Worm (Caenorhabditis elegans) whole organism, L1 larva: Measurements from ENCODE around the gene mrp-6.
A peak's percentile ranks its signal among the peaks of the same experiment; 100 is the strongest.

Source experiments
- C16A3.4 ChIP-seq: fragments of 150-350 bp; optimal IDR thresholded peaks from 2 replicates; lab custom pipeline; 2014; ENCODE audit warnings: missing biosample characterization, missing genetic modification characterization
- C34B4.2 ChIP-seq: sonication (generic microtip); optimal IDR thresholded peaks from 2 replicates; lab custom pipeline; 2017; ENCODE audit warnings: mild to moderate bottlenecking, missing genetic modification characterization, missing compliant biosample characterization
- F16B12.6 ChIP-seq: fragments of 150-350 bp; optimal IDR thresholded peaks from 2 replicates; lab custom pipeline; 2014; ENCODE audit warnings: missing biosample characterization, missing genetic modification characterization
- aha-1 ChIP-seq: fragments of 150-350 bp; optimal IDR thresholded peaks from 2 replicates; lab custom pipeline; 2014; ENCODE audit warnings: missing biosample characterization, missing genetic modification characterization
- alr-1 ChIP-seq: fragments of 200-800 bp; sonication (Bioruptor generic); optimal IDR thresholded peaks from 2 replicates; lab custom pipeline; 2018; ENCODE audit warnings: borderline replicate concordance, mild to moderate bottlenecking, missing genetic modification characterization, missing compliant biosample characterization
- aly-2 ChIP-seq: fragments of 150-350 bp; optimal IDR thresholded peaks from 2 replicates; lab custom pipeline; 2014; ENCODE audit warnings: missing biosample characterization, missing genetic modification characterization
- ama-1 ChIP-seq: fragments of 150-350 bp; optimal IDR thresholded peaks from 2 replicates; lab custom pipeline; 2014
- ceh-63 ChIP-seq: fragments of 200-800 bp; sonication (Bioruptor generic); optimal IDR thresholded peaks from 2 replicates; lab custom pipeline; 2018; ENCODE audit warnings: mild to moderate bottlenecking, missing genetic modification characterization, missing compliant biosample characterization
- ceh-82 ChIP-seq, 3 experiments: fragments of 150-350 bp in 1 of 3; sonication (generic microtip) in 2 of 3; optimal IDR thresholded peaks; 2 replicates each; lab custom pipeline; 2014 to 2017; ENCODE audit warnings: missing biosample characterization in 3 of 3, missing genetic modification characterization in 3 of 3
- ceh-90 ChIP-seq: sonication (generic microtip); optimal IDR thresholded peaks from 2 replicates; lab custom pipeline; 2016; ENCODE audit warnings: missing genetic modification characterization, missing compliant biosample characterization
- dsc-1 ChIP-seq: sonication (generic microtip); optimal IDR thresholded peaks from 2 replicates; lab custom pipeline; 2016; ENCODE audit warnings: mild to moderate bottlenecking, missing genetic modification characterization, missing compliant biosample characterization
- efl-1 ChIP-seq, 4 experiments: fragments of 150-350 bp; optimal IDR thresholded peaks in 3 of 4; peaks in 1 of 4; 1 replicate in 1 of 4; 2 replicates in 3 of 4; lab custom pipeline; 2014; ENCODE audit warnings: missing biosample characterization in 2 of 4, missing genetic modification characterization in 2 of 4, missing genetic modification reagents in 2 of 4
- egl-27 ChIP-seq, 2 experiments: fragments of 150-350 bp in 1 of 2; sonication (generic microtip); optimal IDR thresholded peaks; 3 replicates each; lab custom pipeline; 2017 to 2018; ENCODE audit warnings: missing biosample characterization in 2 of 2, missing genetic modification characterization in 2 of 2, missing genetic modification reagents in 2 of 2
- elt-2 ChIP-seq: sonication (generic microtip); optimal IDR thresholded peaks from 2 replicates; lab custom pipeline; 2016; ENCODE audit warnings: missing genetic modification characterization, mild to moderate bottlenecking, inconsistent platforms, missing compliant biosample characterization, missing genetic modification reagents
- elt-3 ChIP-seq, 6 experiments: fragments of 150-350 bp in 1 of 6; sonication (generic microtip); optimal IDR thresholded peaks; 2 replicates each; lab custom pipeline; 2017 to 2018; ENCODE audit warnings: missing biosample characterization in 6 of 6, missing genetic modification characterization in 6 of 6, inconsistent platforms in 1 of 6
- ets-5 ChIP-seq: fragments of 200-800 bp; sonication (Bioruptor generic); IDR thresholded peaks from 2 replicates; pipeline ENCODE4 v1.3.6; 2022; ENCODE audit warnings: missing genetic modification characterization, missing compliant biosample characterization
- fkh-10 ChIP-seq: sonication (generic microtip); optimal IDR thresholded peaks from 2 replicates; lab custom pipeline; 2017; ENCODE audit warnings: missing biosample characterization, missing genetic modification reagents, missing genetic modification characterization
- fkh-4 ChIP-seq: sonication (generic microtip); optimal IDR thresholded peaks from 2 replicates; lab custom pipeline; 2016; ENCODE audit warnings: missing compliant biosample characterization, missing genetic modification characterization, borderline replicate concordance
- fkh-8 ChIP-seq: sonication (generic microtip); optimal IDR thresholded peaks from 2 replicates; lab custom pipeline; 2016; ENCODE audit warnings: mild to moderate bottlenecking, missing genetic modification characterization, missing compliant biosample characterization
- hlh-17 ChIP-seq: fragments of 200-800 bp; sonication (Bioruptor generic); optimal IDR thresholded peaks from 2 replicates; lab custom pipeline; 2018; ENCODE audit warnings: missing genetic modification characterization, mild to moderate bottlenecking, missing compliant biosample characterization, moderate library complexity, borderline replicate concordance
- hlh-4 ChIP-seq: sonication (generic microtip); optimal IDR thresholded peaks from 2 replicates; lab custom pipeline; 2016; ENCODE audit warnings: mild to moderate bottlenecking, missing genetic modification characterization, missing compliant biosample characterization
- hpl-2 ChIP-seq: fragments of 150-350 bp; optimal IDR thresholded peaks from 2 replicates; lab custom pipeline; 2014; ENCODE audit warnings: missing biosample characterization, missing genetic modification reagents, missing genetic modification characterization
- irx-1 ChIP-seq: sonication (generic microtip); optimal IDR thresholded peaks from 2 replicates; lab custom pipeline; 2016; ENCODE audit warnings: missing genetic modification characterization, missing compliant biosample characterization
- isw-1 ChIP-seq: fragments of 200-800 bp; sonication (Bioruptor generic); IDR thresholded peaks from 2 replicates; pipeline ENCODE4 v1.3.6; 2022; ENCODE audit warnings: missing genetic modification characterization, missing compliant biosample characterization
- jun-1 ChIP-seq: fragments of 150-350 bp; optimal IDR thresholded peaks from 2 replicates; lab custom pipeline; 2014; ENCODE audit warnings: missing biosample characterization, missing genetic modification reagents, missing genetic modification characterization
- lin-39 ChIP-seq: fragments of 150-350 bp; optimal IDR thresholded peaks from 2 replicates; lab custom pipeline; 2014; ENCODE audit warnings: missing biosample characterization, missing genetic modification reagents, missing genetic modification characterization
- mab-9 ChIP-seq: fragments of 200-800 bp; sonication (Bioruptor generic); IDR thresholded peaks from 2 replicates; pipeline ENCODE4 v1.3.6; 2022; ENCODE audit warnings: missing genetic modification reagents, missing genetic modification characterization, missing compliant biosample characterization
- mef-2 ChIP-seq: fragments of 150-350 bp; optimal IDR thresholded peaks from 2 replicates; lab custom pipeline; 2014; ENCODE audit warnings: missing biosample characterization, missing genetic modification characterization
- mep-1 ChIP-seq: fragments of 150-350 bp; optimal IDR thresholded peaks from 2 replicates; lab custom pipeline; 2014; ENCODE audit warnings: missing biosample characterization, missing genetic modification characterization
- nhr-11 ChIP-seq: fragments of 150-350 bp; optimal IDR thresholded peaks from 2 replicates; lab custom pipeline; 2014; ENCODE audit warnings: missing biosample characterization, missing genetic modification characterization
- nhr-12 ChIP-seq: sonication (generic microtip); optimal IDR thresholded peaks from 2 replicates; lab custom pipeline; 2017; ENCODE audit warnings: missing biosample characterization, missing genetic modification characterization
- nhr-19 ChIP-seq: fragments of 200-800 bp; sonication (Bioruptor generic); conservative IDR thresholded peaks from 2 replicates; pipeline ENCODE4 v1.3.6; 2022; ENCODE audit warnings: missing genetic modification characterization, missing compliant biosample characterization
- nhr-47 ChIP-seq: sonication (generic microtip); optimal IDR thresholded peaks from 2 replicates; lab custom pipeline; 2016; ENCODE audit warnings: mild to moderate bottlenecking, missing genetic modification characterization, moderate library complexity, missing compliant biosample characterization
- nhr-71 ChIP-seq: sonication (generic microtip); optimal IDR thresholded peaks from 2 replicates; lab custom pipeline; 2016; ENCODE audit warnings: mild to moderate bottlenecking, missing genetic modification characterization, moderate library complexity, missing compliant biosample characterization
- nhr-84 ChIP-seq: sonication (generic microtip); optimal IDR thresholded peaks from 2 replicates; lab custom pipeline; 2017; ENCODE audit warnings: missing biosample characterization, missing genetic modification characterization
- nhr-90 ChIP-seq: sonication (generic microtip); optimal IDR thresholded peaks from 2 replicates; lab custom pipeline; 2016; ENCODE audit warnings: mild to moderate bottlenecking, missing genetic modification characterization, missing compliant biosample characterization; ENCODE audit not compliant: poor library complexity
- pax-3 ChIP-seq: fragments of 200-800 bp; sonication (Bioruptor generic); optimal IDR thresholded peaks from 2 replicates; lab custom pipeline; 2018; ENCODE audit warnings: mild to moderate bottlenecking, missing genetic modification characterization, moderate library complexity, missing compliant biosample characterization
- pqm-1 ChIP-seq: sonication (generic microtip); optimal IDR thresholded peaks from 3 replicates; lab custom pipeline; 2017; ENCODE audit warnings: missing biosample characterization, missing genetic modification characterization
- skn-1 ChIP-seq: fragments of 150-350 bp; optimal IDR thresholded peaks from 2 replicates; lab custom pipeline; 2014; ENCODE audit warnings: missing biosample characterization, missing genetic modification characterization
- snu-23 ChIP-seq: sonication (generic microtip); optimal IDR thresholded peaks from 2 replicates; lab custom pipeline; 2016; ENCODE audit warnings: missing genetic modification characterization, missing compliant biosample characterization
- sox-4 ChIP-seq: sonication (generic microtip); optimal IDR thresholded peaks from 2 replicates; lab custom pipeline; 2016; ENCODE audit warnings: missing genetic modification characterization, missing compliant biosample characterization
- sptf-1 ChIP-seq: fragments of 150-350 bp; optimal IDR thresholded peaks from 2 replicates; lab custom pipeline; 2014; ENCODE audit warnings: missing biosample characterization, missing genetic modification characterization
- sup-37 ChIP-seq: fragments of 200-800 bp; sonication (Bioruptor generic); optimal IDR thresholded peaks from 2 replicates; lab custom pipeline; 2018; ENCODE audit warnings: mild to moderate bottlenecking, missing genetic modification characterization, missing compliant biosample characterization
- tbx-2 ChIP-seq: sonication (generic microtip); optimal IDR thresholded peaks from 2 replicates; lab custom pipeline; 2016; ENCODE audit warnings: missing genetic modification characterization, missing compliant biosample characterization
- tlp-1 ChIP-seq: fragments of 150-350 bp; optimal IDR thresholded peaks from 2 replicates; lab custom pipeline; 2014; ENCODE audit warnings: missing biosample characterization, missing genetic modification characterization
- unc-62 ChIP-seq: fragments of 150-350 bp; optimal IDR thresholded peaks from 2 replicates; lab custom pipeline; 2014; ENCODE audit warnings: missing biosample characterization, missing genetic modification reagents, missing genetic modification characterization
- vab-15 ChIP-seq: sonication (generic microtip); optimal IDR thresholded peaks from 2 replicates; lab custom pipeline; 2017; ENCODE audit warnings: missing genotype, mild to moderate bottlenecking, missing genetic modification characterization, missing compliant biosample characterization
- ztf-4 ChIP-seq: fragments of 150-350 bp; optimal IDR thresholded peaks from 2 replicates; lab custom pipeline; 2014; ENCODE audit warnings: missing biosample characterization, missing genetic modification characterization

The mrp-6 gene

DNA sequence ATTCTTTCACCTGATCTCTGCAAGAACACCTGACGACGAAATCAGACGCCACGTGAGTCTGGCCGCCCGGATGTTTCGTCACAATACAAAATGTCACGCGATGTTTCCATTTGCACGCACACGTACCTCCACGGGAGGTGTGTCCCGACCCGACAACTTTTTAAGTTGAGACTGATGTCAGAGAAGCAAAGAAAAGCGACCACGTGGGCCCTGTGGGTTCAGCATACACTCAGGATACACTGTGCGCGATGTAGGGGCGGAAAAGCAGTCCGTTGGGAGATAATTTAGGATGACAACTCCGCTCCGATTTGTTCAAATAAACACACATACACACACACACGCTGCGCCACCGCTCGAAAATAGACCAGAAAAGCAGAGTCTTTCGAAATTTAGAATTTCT, 44.4 kb downstream of the mrp-6 start (continued):
- TF ChIP-seq mep-1 (tag; lab: Kevin White, UChicago) = peak; percentile 84
- peak; percentile 9 for TF ChIP-seq dsc-1 (tag; lab: Kevin White, UChicago)
- TF ChIP-seq hpl-2 = peak; percentile 10
- TF ChIP-seq snu-23 = peak; percentile 90
- peak; percentile 19 for TF ChIP-seq hlh-17 (GFP tag; lab: Kevin White, UChicago)
- no peak for TF ChIP-seq F16B12.6 (tag; lab: Kevin White, UChicago)
- no peak for TF ChIP-seq ceh-63 (GFP tag; lab: Kevin White, UChicago)
- TF ChIP-seq elt-2 (tag; lab: Kevin White, UChicago) = peak; percentile 90
- TF ChIP-seq nhr-19 = peak; percentile 96
- peak; percentile 91 for TF ChIP-seq ztf-4 (tag; lab: Kevin White, UChicago)
- no peak for TF ChIP-seq ceh-90
- TF ChIP-seq mef-2 (tag; lab: Kevin White, UChicago) = peak; percentile 77
- peak; percentile 29 for TF ChIP-seq nhr-11 (tag; lab: Kevin White, UChicago)
- TF ChIP-seq fkh-4 (tag; lab: Kevin White, UChicago) = no peak
- TF ChIP-seq nhr-47 (tag; lab: Kevin White, UChicago) = peak; percentile 90
- peak; percentile 47 for TF ChIP-seq isw-1 (GFP tag; lab: Robert Waterston, UW)
- TF ChIP-seq aly-2 (tag; lab: Kevin White, UChicago) = no peak
- TF ChIP-seq ceh-82 (tag; optimal IDR thresholded peaks at IDR 0.05; lab: Kevin White, UChicago) = peak in 2 of 3 experiments; percentile 30 to 41
- TF ChIP-seq mab-9 (GFP tag; lab: Robert Waterston, UW) = peak; percentile 67; the same call in 1 of the 2 replicates
- no peak for TF ChIP-seq ets-5 (GFP tag; lab: Robert Waterston, UW)
- TF ChIP-seq pqm-1 (tag; lab: Kevin White, UChicago) = no peak
- peak; percentile 99 for TF ChIP-seq nhr-71 (tag; lab: Kevin White, UChicago)
- no peak for TF ChIP-seq egl-27 (tag; optimal IDR thresholded peaks at IDR 0.05; lab: Kevin White, UChicago)
- TF ChIP-seq tlp-1 (tag; lab: Kevin White, UChicago) = no peak
- TF ChIP-seq sptf-1 (tag; lab: Kevin White, UChicago) = no peak
- TF ChIP-seq pax-3 = peak; percentile 76
- peak; percentile 82 for TF ChIP-seq irx-1 (tag; lab: Kevin White, UChicago)
- peak; percentile 39 for TF ChIP-seq lin-39 (tag; lab: Kevin White, UChicago)
- peak; percentile 40 for TF ChIP-seq hlh-4 (tag; lab: Kevin White, UChicago)
- peak; percentile 95 for TF ChIP-seq nhr-90 (tag; lab: Kevin White, UChicago)
- TF ChIP-seq C34B4.2 (tag; lab: Kevin White, UChicago) = no peak

DNA sequence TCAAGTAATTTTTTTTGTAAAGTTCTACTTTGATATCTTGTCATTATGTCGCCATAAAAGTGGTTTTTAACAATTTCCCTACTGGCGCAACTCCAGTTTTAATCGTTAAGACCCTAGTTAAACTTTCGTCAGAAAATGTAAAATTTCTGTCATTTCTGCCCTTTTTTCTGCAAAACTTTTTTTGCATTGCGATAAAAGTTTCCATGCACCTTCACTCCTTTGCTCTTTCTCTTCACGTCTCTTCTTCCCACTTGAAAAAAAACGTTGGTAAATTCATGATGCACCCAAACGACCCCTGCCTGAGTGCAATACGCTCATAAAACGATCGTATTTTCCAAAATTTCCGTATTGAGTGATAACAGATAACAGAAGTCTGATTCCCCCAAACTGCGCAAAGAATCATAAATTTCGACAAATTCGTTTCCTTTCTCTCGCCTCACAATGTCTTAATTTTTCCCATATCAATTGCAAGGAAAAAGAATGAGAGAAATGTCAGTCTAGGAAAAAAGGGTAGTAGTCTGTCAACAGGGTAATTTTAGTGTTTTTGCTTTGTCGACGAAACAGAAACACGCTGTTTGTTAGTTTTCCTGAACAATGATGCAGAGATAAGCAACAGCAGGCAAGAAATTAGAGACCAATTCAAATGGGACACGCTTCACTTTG, 45.7 kb downstream of the mrp-6 start:
- TF ChIP-seq nhr-90 (tag; lab: Kevin White, UChicago) (peak; percentile 30), sox-4 (tag; lab: Kevin White, UChicago) (no peak), ceh-82 (tag; optimal IDR thresholded peaks at IDR 0.05; lab: Kevin White, UChicago) (no peak), F16B12.6 (tag; lab: Kevin White, UChicago) (no peak), mep-1 (tag; lab: Kevin White, UChicago) (peak; percentile 49), efl-1 (optimal IDR thresholded peaks at IDR 0.05; lab: Kevin White, UChicago) (no peak), efl-1 (GFP tag; optimal IDR thresholded peaks at IDR 0.05 in 1 of 2; lab: Kevin White, UChicago) (peak in 1 of 2 experiments; percentile 52), nhr-47 (tag; lab: Kevin White, UChicago) (peak; percentile 37), ets-5 (GFP tag; lab: Robert Waterston, UW) (no peak), elt-3 (tag; optimal IDR thresholded peaks at IDR 0.05; lab: Kevin White, UChicago) (peak in 5 of 6 experiments; percentile 72 to 94 (median 82)), tlp-1 (tag; lab: Kevin White, UChicago) (no peak), snu-23 (peak; percentile 49), elt-2 (tag; lab: Kevin White, UChicago) (no peak), ztf-4 (tag; lab: Kevin White, UChicago) (peak; percentile 37), sptf-1 (tag; lab: Kevin White, UChicago) (no peak), tbx-2 (tag; lab: Kevin White, UChicago) (peak; percentile 37), fkh-10 (GFP tag; lab: Kevin White, UChicago) (no peak), hlh-17 (GFP tag; lab: Kevin White, UChicago) (no peak), unc-62 (GFP tag; lab: Kevin White, UChicago) (no peak), nhr-12 (tag; lab: Kevin White, UChicago) (no peak), C16A3.4 (tag; lab: Kevin White, UChicago) (peak; percentile 18), nhr-71 (tag; lab: Kevin White, UChicago) (peak; percentile 66), jun-1 (tag; lab: Kevin White, UChicago) (no peak), sup-37 (GFP tag; lab: Kevin White, UChicago) (no peak), skn-1 (tag; lab: Kevin White, UChicago) (no peak), alr-1 (tag; lab: Kevin White, UChicago) (no peak), fkh-8 (no peak), nhr-84 (tag; lab: Kevin White, UChicago) (no peak), vab-15 (tag; lab: Kevin White, UChicago) (no peak), nhr-11 (tag; lab: Kevin White, UChicago) (no peak), ama-1 (lab: Kevin White, UChicago) (no peak), aha-1 (no peak)
